Fruit fly (Drosophila melanogaster) whole organism, pupa: ENCODE results near the gene D2hgdh.

Source experiments
- CG10348 ChIP-seq: fragments of 200-800 bp; sonication (Bioruptor generic); IDR thresholded peaks from 2 replicates; pipeline ENCODE4 v1.3.6; 2022; ENCODE audit warnings: missing biosample characterization, missing genetic modification characterization
- CG17806 ChIP-seq: fragments of 200-800 bp; sonication (Bioruptor generic); optimal IDR thresholded peaks from 2 replicates; lab custom pipeline; 2018; ENCODE audit warnings: missing biosample characterization, mild to moderate bottlenecking, missing genetic modification characterization, moderate library complexity
- CG4496 ChIP-seq: fragments of 200-800 bp; sonication (Bioruptor generic); IDR thresholded peaks from 3 replicates; pipeline ENCODE4 v1.3.6; 2022; ENCODE audit warnings: missing biosample characterization, missing genetic modification characterization
- CG8159 ChIP-seq: fragments of 200-800 bp; sonication (Bioruptor generic); optimal IDR thresholded peaks from 3 replicates; lab custom pipeline; 2018; ENCODE audit warnings: missing biosample characterization, mild to moderate bottlenecking, missing genetic modification characterization, moderate library complexity
- CG8301 ChIP-seq: fragments of 200-800 bp; sonication (Bioruptor generic); optimal IDR thresholded peaks from 2 replicates; lab custom pipeline; 2018; ENCODE audit warnings: missing biosample characterization, mild to moderate bottlenecking, missing genetic modification characterization
- D1 ChIP-seq: fragments of 200-800 bp; sonication (Bioruptor generic); optimal IDR thresholded peaks from 2 replicates; lab custom pipeline; 2018; ENCODE audit warnings: missing biosample characterization, mild to moderate bottlenecking, missing genetic modification characterization, moderate library complexity
- EcR ChIP-seq: fragments of 200-800 bp; sonication (Bioruptor generic); optimal IDR thresholded peaks from 3 replicates; lab custom pipeline; 2019; ENCODE audit warnings: missing biosample characterization, missing genetic modification characterization, mild to moderate bottlenecking, moderate library complexity, missing genetic modification reagents
- Ets98B ChIP-seq: fragments of 200-800 bp; sonication (Bioruptor generic); IDR thresholded peaks from 2 replicates; pipeline ENCODE4 v1.3.6; 2022; ENCODE audit warnings: missing biosample characterization, missing genetic modification characterization
- Pif1A ChIP-seq: fragments of 200-800 bp; sonication (Bioruptor generic); optimal IDR thresholded peaks from 3 replicates; lab custom pipeline; 2016; ENCODE audit warnings: missing biosample characterization, missing genetic modification characterization
- Pif1B ChIP-seq: fragments of 200-800 bp; sonication (Bioruptor generic); optimal IDR thresholded peaks from 3 replicates; lab custom pipeline; 2016; ENCODE audit warnings: missing biosample characterization, missing genetic modification characterization
- Snoo ChIP-seq: fragments of 200-800 bp; sonication (Bioruptor generic); optimal IDR thresholded peaks from 3 replicates; lab custom pipeline; 2017; ENCODE audit warnings: missing biosample characterization, mild to moderate bottlenecking, missing genetic modification characterization, inconsistent platforms
- gl ChIP-seq: fragments of 200-800 bp; sonication (Bioruptor generic); optimal IDR thresholded peaks from 2 replicates; lab custom pipeline; 2018; ENCODE audit warnings: missing biosample characterization, mild to moderate bottlenecking, missing genetic modification characterization
- rn ChIP-seq: fragments of 200-800 bp; sonication (Bioruptor generic); IDR thresholded peaks from 2 replicates; pipeline ENCODE4 v1.3.6; 2022; ENCODE audit warnings: missing biosample characterization, missing genetic modification characterization

dm6 chrX:2121716-2122601, 19.3 kb upstream of the D2hgdh start:
- TF ChIP-seq Pif1A (GFP tag; lab: Kevin White, UChicago) (peak; percentile 72), EcR (peak; percentile 40), CG10348 (GFP tag; lab: Robert Waterston, UW) (no peak), CG8301 (tag; lab: Kevin White, UChicago) (no peak), CG4496 (GFP tag; lab: Robert Waterston, UW) (peak; percentile 75), Pif1B (GFP tag; lab: Kevin White, UChicago) (peak; percentile 57), CG8159 (tag; lab: Kevin White, UChicago) (peak; percentile 71), D1 (tag; lab: Kevin White, UChicago) (no peak), CG17806 (tag; lab: Kevin White, UChicago) (peak; percentile 58), Ets98B (peak; percentile 67), Snoo (tag; lab: Kevin White, UChicago) (peak; percentile 2), gl (tag; lab: Kevin White, UChicago) (peak; percentile 55), rn (0 out of 2 replicates have a peak, but pooled peaks have one; percentile 35)
